Worm (Caenorhabditis elegans) whole organism, early embryonic: ENCODE results near the gene nhr-184.

Source experiments
- B0310.2 ChIP-seq: sonication (generic microtip); optimal IDR thresholded peaks from 2 replicates; lab custom pipeline; 2016; ENCODE audit warnings: mild to moderate bottlenecking, missing genetic modification characterization, missing compliant biosample characterization
- F13C5.2 ChIP-seq: sonication (generic microtip); optimal IDR thresholded peaks from 2 replicates; lab custom pipeline; 2017; ENCODE audit warnings: mild to moderate bottlenecking, missing genetic modification characterization, inconsistent platforms, missing compliant biosample characterization
- aly-1 ChIP-seq: sonication (generic microtip); optimal IDR thresholded peaks from 2 replicates; lab custom pipeline; 2016; ENCODE audit warnings: missing genetic modification characterization, missing compliant biosample characterization
- ama-1 ChIP-seq: fragments of 150-350 bp; optimal IDR thresholded peaks from 2 replicates; lab custom pipeline; 2014
- ceh-13 ChIP-seq: fragments of 200-800 bp; sonication (Bioruptor generic); optimal IDR thresholded peaks from 2 replicates; lab custom pipeline; 2018; ENCODE audit warnings: mild to moderate bottlenecking, missing genetic modification characterization, missing compliant biosample characterization
- ceh-36 ChIP-seq: sonication (generic microtip); optimal IDR thresholded peaks from 2 replicates; lab custom pipeline; 2016; ENCODE audit warnings: missing genetic modification characterization, inconsistent platforms, missing compliant biosample characterization
- ets-7 ChIP-seq: sonication (generic microtip); optimal IDR thresholded peaks from 2 replicates; lab custom pipeline; 2016; ENCODE audit warnings: missing genotype, missing genetic modification characterization, missing compliant biosample characterization
- flt-1 ChIP-seq: fragments of 200-800 bp; sonication (Bioruptor generic); IDR thresholded peaks from 2 replicates; pipeline ENCODE4 v1.3.6; 2022; ENCODE audit warnings: missing genetic modification characterization, missing compliant biosample characterization
- hmbx-1 ChIP-seq: sonication (generic microtip); optimal IDR thresholded peaks from 2 replicates; lab custom pipeline; 2016; ENCODE audit warnings: mild to moderate bottlenecking, missing genetic modification characterization, missing compliant biosample characterization
- hmg-4 ChIP-seq: fragments of 200-800 bp; sonication (Bioruptor generic); optimal IDR thresholded peaks from 2 replicates; lab custom pipeline; 2018; ENCODE audit warnings: mild to moderate bottlenecking, missing genetic modification characterization, missing compliant biosample characterization
- hnd-1 ChIP-seq: sonication (generic microtip); optimal IDR thresholded peaks from 2 replicates; lab custom pipeline; 2016; ENCODE audit warnings: missing genetic modification characterization, missing compliant biosample characterization
- pes-1 ChIP-seq: fragments of 200-800 bp; sonication (Bioruptor generic); IDR thresholded peaks from 2 replicates; pipeline ENCODE4 v1.3.6; 2022; ENCODE audit warnings: missing genetic modification reagents, missing genetic modification characterization, missing compliant biosample characterization
- scrt-1 ChIP-seq: fragments of 200-800 bp; sonication (Bioruptor generic); IDR thresholded peaks from 2 replicates; pipeline ENCODE4 v1.3.6; 2022; ENCODE audit warnings: missing genetic modification characterization, missing compliant biosample characterization
- sea-1 ChIP-seq: fragments of 200-800 bp; sonication (Bioruptor generic); conservative IDR thresholded peaks from 2 replicates; pipeline ENCODE4 v1.3.6; 2022; ENCODE audit warnings: missing genetic modification characterization, missing compliant biosample characterization
- tbx-11 ChIP-seq: fragments of 200-800 bp; sonication (Bioruptor generic); IDR thresholded peaks from 2 replicates; pipeline ENCODE4 v1.3.6; 2022; ENCODE audit warnings: missing genetic modification characterization, missing compliant biosample characterization
- tbx-37 ChIP-seq: fragments of 200-800 bp; sonication (Bioruptor generic); conservative IDR thresholded peaks from 2 replicates; pipeline ENCODE4 v1.3.6; 2022; ENCODE audit warnings: missing genetic modification reagents, missing genetic modification characterization, missing compliant biosample characterization
- tra-4 ChIP-seq: sonication (generic microtip); optimal IDR thresholded peaks from 2 replicates; lab custom pipeline; 2017; ENCODE audit warnings: missing genetic modification characterization, missing compliant biosample characterization

The nhr-184 gene

ce11 chrV:2199594-2199993 is 14.7 kb downstream of the nhr-184 start:
- TF ChIP-seq ceh-13 (GFP tag; lab: Kevin White, UChicago), result no peak
- no peak for TF ChIP-seq B0310.2 (tag; lab: Kevin White, UChicago)
- TF ChIP-seq sea-1 (GFP tag; lab: Robert Waterston, UW), result no peak
- TF ChIP-seq hnd-1, result no peak
- TF ChIP-seq tra-4 (tag; lab: Kevin White, UChicago), result no peak
- no peak for TF ChIP-seq hmbx-1 (tag; lab: Kevin White, UChicago)
- no peak for TF ChIP-seq pes-1 (GFP tag; lab: Robert Waterston, UW)
- TF ChIP-seq ets-7 (tag; lab: Kevin White, UChicago), result no peak
- TF ChIP-seq F13C5.2 (tag; lab: Kevin White, UChicago), result no peak
- no peak for TF ChIP-seq flt-1
- TF ChIP-seq tbx-37 (GFP tag; lab: Robert Waterston, UW), result no peak
- no peak for TF ChIP-seq tbx-11 (GFP tag; lab: Robert Waterston, UW)
- no peak for TF ChIP-seq ceh-36

ce11 chrV:2192117-2192516 is 22.2 kb downstream of the nhr-184 start, which contains the start of gene nhr-13:
Gene nhr-13 (plus strand): TSS chrV:2192485.
- TF ChIP-seq pes-1 (GFP tag; lab: Robert Waterston, UW) (no peak), tra-4 (tag; lab: Kevin White, UChicago) (no peak), F13C5.2 (tag; lab: Kevin White, UChicago) (no peak), flt-1 (no peak), tbx-37 (GFP tag; lab: Robert Waterston, UW) (no peak), scrt-1 (GFP tag; lab: Robert Waterston, UW) (no peak), aly-1 (tag; lab: Kevin White, UChicago) (no peak), B0310.2 (tag; lab: Kevin White, UChicago) (no peak), ets-7 (tag; lab: Kevin White, UChicago) (no peak), hnd-1 (no peak), ama-1 (lab: Kevin White, UChicago) (no peak)

- no peak for TF ChIP-seq hmbx-1 (tag; lab: Kevin White, UChicago)
- TF ChIP-seq B0310.2 (tag; lab: Kevin White, UChicago), result no peak
- no peak for TF ChIP-seq sea-1 (GFP tag; lab: Robert Waterston, UW)
- no peak for TF ChIP-seq ama-1 (lab: Kevin White, UChicago)
- TF ChIP-seq ets-7 (tag; lab: Kevin White, UChicago), result no peak
- TF ChIP-seq pes-1 (GFP tag; lab: Robert Waterston, UW), result no peak
- TF ChIP-seq tbx-11 (GFP tag; lab: Robert Waterston, UW), result no peak
- no peak for TF ChIP-seq hmg-4 (GFP tag; lab: Kevin White, UChicago)
- TF ChIP-seq F13C5.2 (tag; lab: Kevin White, UChicago), result no peak
- no peak for TF ChIP-seq ceh-13 (GFP tag; lab: Kevin White, UChicago)
- no peak for TF ChIP-seq tra-4 (tag; lab: Kevin White, UChicago)
- no peak for TF ChIP-seq tbx-37 (GFP tag; lab: Robert Waterston, UW)
- TF ChIP-seq hnd-1, result no peak
- no peak for TF ChIP-seq flt-1
- TF ChIP-seq scrt-1 (GFP tag; lab: Robert Waterston, UW), result no peak
- TF ChIP-seq aly-1 (tag; lab: Kevin White, UChicago), result no peak
- no peak for TF ChIP-seq ceh-36
These were observed 23.2 kb downstream of the nhr-184 start, which contains the start of gene srbc-42 for ce11 chrV:2191122-2191521. Gene srbc-42 (minus strand): TSS chrV:2191222.

- TF ChIP-seq tra-4 (tag; lab: Kevin White, UChicago) (no peak), aly-1 (tag; lab: Kevin White, UChicago) (no peak), hmg-4 (GFP tag; lab: Kevin White, UChicago) (no peak), tbx-11 (GFP tag; lab: Robert Waterston, UW) (no peak), ceh-36 (no peak), pes-1 (GFP tag; lab: Robert Waterston, UW) (no peak)
These were observed 23.9 kb downstream of the nhr-184 start for ce11 chrV:2190383-2190782.

ce11 chrV:2187864-2188345 is 26.4 kb downstream of the nhr-184 start, which contains the start of gene Y5H2B.3:
Gene Y5H2B.3 (plus strand): TSS chrV:2188295.
- TF ChIP-seq pes-1 (GFP tag; lab: Robert Waterston, UW) (no peak), tbx-11 (GFP tag; lab: Robert Waterston, UW) (no peak), ama-1 (lab: Kevin White, UChicago) (no peak), hmg-4 (GFP tag; lab: Kevin White, UChicago) (no peak), ets-7 (tag; lab: Kevin White, UChicago) (no peak), hnd-1 (no peak), tbx-37 (GFP tag; lab: Robert Waterston, UW) (no peak), tra-4 (tag; lab: Kevin White, UChicago) (no peak), ceh-13 (GFP tag; lab: Kevin White, UChicago) (no peak), sea-1 (GFP tag; lab: Robert Waterston, UW) (no peak), scrt-1 (GFP tag; lab: Robert Waterston, UW) (no peak), B0310.2 (tag; lab: Kevin White, UChicago) (no peak), flt-1 (no peak), aly-1 (tag; lab: Kevin White, UChicago) (no peak), F13C5.2 (tag; lab: Kevin White, UChicago) (no peak), ceh-36 (no peak), hmbx-1 (tag; lab: Kevin White, UChicago) (no peak)

- no peak for TF ChIP-seq ceh-13 (GFP tag; lab: Kevin White, UChicago)
- no peak for TF ChIP-seq hmbx-1 (tag; lab: Kevin White, UChicago)
- TF ChIP-seq hmg-4 (GFP tag; lab: Kevin White, UChicago), result no peak
- no peak for TF ChIP-seq scrt-1 (GFP tag; lab: Robert Waterston, UW)
- TF ChIP-seq ceh-36, result no peak
- no peak for TF ChIP-seq B0310.2 (tag; lab: Kevin White, UChicago)
- no peak for TF ChIP-seq flt-1
These were observed 28.8 kb downstream of the nhr-184 start for ce11 chrV:2185486-2185885.

- no peak for TF ChIP-seq tbx-37 (GFP tag; lab: Robert Waterston, UW)
- TF ChIP-seq ceh-36, result no peak
- no peak for TF ChIP-seq pes-1 (GFP tag; lab: Robert Waterston, UW)
- no peak for TF ChIP-seq B0310.2 (tag; lab: Kevin White, UChicago)
These were observed 31.1 kb downstream of the nhr-184 start, which contains the start of gene cyp-33C2 for ce11 chrV:2183162-2183561. Gene cyp-33C2 (plus strand): TSS chrV:2183488.
